Fruit fly (Drosophila melanogaster): Measurements from ENCODE around the gene Nhe3.

The Nhe3 gene

dm6 chr2L:6647103-6647711 lies 37.0 kb downstream of the Nhe3 start (continued):
- TF ChIP-seq CG11093 (GFP tag; IDR thresholded peaks at IDR 0.05) (peak; percentile 94), CG11723 (GFP tag; optimal IDR thresholded peaks at IDR 0.05) (peak; percentile 98), CG32767 (GFP tag; IDR thresholded peaks at IDR 0.05) (peak; percentile 98), Nf-YC (tag; optimal IDR thresholded peaks at IDR 0.05) (peak; percentile 91), CG16815 (GFP tag; optimal IDR thresholded peaks at IDR 0.05) (peak; percentile 95), Xbp1 (GFP tag; optimal IDR thresholded peaks at IDR 0.05) (peak; percentile 99), TFAM (GFP tag; optimal IDR thresholded peaks at IDR 0.05) (peak; percentile 95), insv (GFP tag; optimal IDR thresholded peaks at IDR 0.05) (peak; percentile 66 to 78), Meics (GFP tag; optimal IDR thresholded peaks at IDR 0.05) (peak; percentile 97), Hr3 (GFP tag; optimal IDR thresholded peaks at IDR 0.05) (peak; percentile 97), CG17612 (GFP tag; IDR thresholded peaks at IDR 0.05) (peak; percentile 93), ewg (GFP tag; optimal IDR thresholded peaks at IDR 0.05) (peak; percentile 97), bcd (GFP tag; optimal IDR thresholded peaks at IDR 0.05) (peak; percentile 98), Sin3A (optimal IDR thresholded peaks at IDR 0.05) (no peak), Bgb (GFP tag; IDR thresholded peaks at IDR 0.05; ENCODE audit: partially characterized antibody) (peak; percentile 52; the same call in 1 of the 2 replicates), CG15073 (GFP tag; optimal IDR thresholded peaks at IDR 0.05) (peak; percentile 86), CrebB (tag; optimal IDR thresholded peaks at IDR 0.05) (peak; percentile 97), sima (GFP tag; optimal IDR thresholded peaks at IDR 0.05) (peak; percentile 92), cad (GFP tag; optimal IDR thresholded peaks at IDR 0.05) (no peak), Bdp1 (GFP tag; optimal IDR thresholded peaks at IDR 0.05) (peak; percentile 95), cato (GFP tag; optimal IDR thresholded peaks at IDR 0.05; ENCODE audit: borderline replicate concordance) (peak; percentile 98), gce (GFP tag; IDR thresholded peaks at IDR 0.05) (peak; percentile 97), CG14667 (GFP tag; IDR thresholded peaks at IDR 0.05) (peak; percentile 94), Opbp (GFP tag; IDR thresholded peaks at IDR 0.05; ENCODE audit: partially characterized antibody) (peak; percentile 25; the same call in 1 of the 3 replicates), gfzf (GFP tag; optimal IDR thresholded peaks at IDR 0.05) (peak; percentile 23), Nf-YA (GFP tag; IDR thresholded peaks at IDR 0.05) (peak; percentile 94), CG34224 (GFP tag; IDR thresholded peaks at IDR 0.05; ENCODE audit: partially characterized antibody) (no peak), gcm (GFP tag; optimal IDR thresholded peaks at IDR 0.05) (peak; percentile 99), CG1024 (GFP tag; IDR thresholded peaks at IDR 0.05) (peak; percentile 95), croc (GFP tag; conservative IDR thresholded peaks at IDR 0.05) (peak; percentile 94), Drgx (GFP tag; IDR thresholded peaks at IDR 0.05) (peak; percentile 98), GATAe (GFP tag; conservative IDR thresholded peaks at IDR 0.05) (peak; percentile 87), gro (GFP tag; optimal IDR thresholded peaks at IDR 0.05) (peak; percentile 98), CG12155 (GFP tag; optimal IDR thresholded peaks at IDR 0.05) (peak; percentile 95), CG9609 (GFP tag; optimal IDR thresholded peaks at IDR 0.05) (peak; percentile 98), CG4424 (GFP tag; optimal IDR thresholded peaks at IDR 0.05) (peak; percentile 99), CG12659 (GFP tag; optimal IDR thresholded peaks at IDR 0.05) (peak; percentile 98), dmrt99B (tag; optimal IDR thresholded peaks at IDR 0.05) (peak; percentile 99), CG13624 (GFP tag; optimal IDR thresholded peaks at IDR 0.05) (peak; percentile 98), Tbp (GFP tag; optimal IDR thresholded peaks at IDR 0.05) (no peak), Abd-B (GFP tag; optimal IDR thresholded peaks at IDR 0.05) (peak; percentile 97), lab (GFP tag; optimal IDR thresholded peaks at IDR 0.05) (peak; percentile 99), Dref (GFP tag; IDR thresholded peaks at IDR 0.05) (no peak), bsh (GFP tag; optimal IDR thresholded peaks at IDR 0.05) (peak; percentile 92 to 99), p53 (GFP tag; optimal IDR thresholded peaks at IDR 0.05) (peak; percentile 95), Hmr (GFP tag; optimal IDR thresholded peaks at IDR 0.05) (peak; percentile 98), CG3281 (GFP tag; optimal IDR thresholded peaks at IDR 0.05) (peak; percentile 97), CG4617 (GFP tag; optimal IDR thresholded peaks at IDR 0.05; ENCODE audit: borderline replicate concordance) (peak; percentile 97), Optix (GFP tag; IDR thresholded peaks at IDR 0.05) (peak; percentile 97), her (GFP tag; optimal IDR thresholded peaks at IDR 0.05) (peak; percentile 97)
